Worm (Caenorhabditis elegans) whole organism, young adult: Measurements from ENCODE around the gene mlc-3.

Experiments
- B0019.2 ChIP-seq: fragments of 200-800 bp; sonication (Bioruptor generic); conservative IDR thresholded peaks from 2 replicates; pipeline ENCODE4 v1.3.6; 2022; ENCODE audit warnings: missing genetic modification reagents, missing genetic modification characterization, missing compliant biosample characterization
- B0035.1 ChIP-seq: sonication (generic microtip); optimal IDR thresholded peaks from 2 replicates; lab custom pipeline; 2016; ENCODE audit warnings: missing genetic modification characterization, mild to moderate bottlenecking, missing compliant biosample characterization, missing genotype, missing genetic modification reagents
- B0261.1 ChIP-seq: sonication (generic microtip); optimal IDR thresholded peaks from 2 replicates; lab custom pipeline; 2016; ENCODE audit warnings: mild to moderate bottlenecking, missing genetic modification characterization, moderate library complexity, missing compliant biosample characterization
- B0336.3 ChIP-seq: fragments of 200-800 bp; sonication (Bioruptor generic); IDR thresholded peaks from 2 replicates; pipeline ENCODE4 v1.3.6; 2022; ENCODE audit warnings: missing genetic modification characterization, missing compliant biosample characterization
- C17E4.6 ChIP-seq: fragments of 200-800 bp; sonication (Bioruptor generic); IDR thresholded peaks from 2 replicates; pipeline ENCODE4 v1.3.6; 2022; ENCODE audit warnings: missing genetic modification reagents, missing genetic modification characterization, missing compliant biosample characterization
- F49E8.2 ChIP-seq: sonication (generic microtip); optimal IDR thresholded peaks from 3 replicates; lab custom pipeline; 2017; ENCODE audit warnings: missing genetic modification characterization, mild to moderate bottlenecking, missing compliant biosample characterization, antibody characterized with exemption, moderate library complexity; ENCODE audit not compliant: insufficient read depth
- F52B5.7 ChIP-seq: sonication (generic microtip); optimal IDR thresholded peaks from 2 replicates; lab custom pipeline; 2016; ENCODE audit warnings: mild to moderate bottlenecking, missing genetic modification characterization, missing compliant biosample characterization
- F55B11.4 ChIP-seq: sonication (generic microtip); optimal IDR thresholded peaks from 2 replicates; lab custom pipeline; 2016; ENCODE audit warnings: missing compliant biosample characterization, missing genetic modification characterization, borderline replicate concordance; ENCODE audit not compliant: insufficient read depth
- T07F8.4 ChIP-seq: sonication (generic microtip); optimal IDR thresholded peaks from 2 replicates; lab custom pipeline; 2016; ENCODE audit warnings: mild to moderate bottlenecking, missing genetic modification characterization, moderate library complexity, missing compliant biosample characterization
- Y53F4B.3 ChIP-seq: fragments of 200-800 bp; sonication (Bioruptor generic); IDR thresholded peaks from 2 replicates; pipeline ENCODE4 v1.3.6; 2022; ENCODE audit warnings: missing genetic modification reagents, missing genetic modification characterization, missing compliant biosample characterization
- Y56A3A.18 ChIP-seq: fragments of 200-800 bp; sonication (Bioruptor generic); IDR thresholded peaks from 2 replicates; pipeline ENCODE4 v1.3.6; 2022; ENCODE audit warnings: missing genetic modification reagents, missing genetic modification characterization, missing compliant biosample characterization
- Y67H2A.10 ChIP-seq: fragments of 200-800 bp; sonication (Bioruptor generic); conservative IDR thresholded peaks from 2 replicates; pipeline ENCODE4 v1.3.6; 2022; ENCODE audit warnings: missing genetic modification reagents, missing genetic modification characterization, missing compliant biosample characterization
- Y79H2A.3 ChIP-seq: fragments of 200-800 bp; sonication (Bioruptor generic); conservative IDR thresholded peaks from 2 replicates; pipeline ENCODE4 v1.3.6; 2022; ENCODE audit warnings: missing genetic modification reagents, missing genetic modification characterization, missing compliant biosample characterization
- Y95B8A.8 ChIP-seq: fragments of 200-800 bp; sonication (Bioruptor generic); IDR thresholded peaks from 2 replicates; pipeline ENCODE4 v1.3.6; 2022; ENCODE audit warnings: missing genetic modification reagents, missing genetic modification characterization, missing compliant biosample characterization
- aptf-2 ChIP-seq: fragments of 200-800 bp; sonication (Bioruptor generic); conservative IDR thresholded peaks from 2 replicates; pipeline ENCODE4 v1.3.6; 2022; ENCODE audit warnings: missing genetic modification reagents, missing genetic modification characterization, missing compliant biosample characterization
- atf-7 ChIP-seq: sonication (generic microtip); optimal IDR thresholded peaks from 2 replicates; lab custom pipeline; 2017; ENCODE audit warnings: mild to moderate bottlenecking, missing genetic modification characterization, missing compliant biosample characterization
- attf-5 ChIP-seq: fragments of 200-800 bp; sonication (Bioruptor generic); optimal IDR thresholded peaks from 2 replicates; lab custom pipeline; 2018; ENCODE audit warnings: mild to moderate bottlenecking, missing genetic modification characterization, missing compliant biosample characterization
- attf-6 ChIP-seq: fragments of 200-800 bp; sonication (Bioruptor generic); IDR thresholded peaks from 2 replicates; pipeline ENCODE4 v1.3.6; 2022; ENCODE audit warnings: missing genetic modification reagents, missing genetic modification characterization, missing compliant biosample characterization
- ccch-3 ChIP-seq: fragments of 200-800 bp; sonication (Bioruptor generic); optimal IDR thresholded peaks from 2 replicates; lab custom pipeline; 2018; ENCODE audit warnings: mild to moderate bottlenecking, missing genetic modification characterization, missing compliant biosample characterization
- die-1 ChIP-seq: sonication (generic microtip); optimal IDR thresholded peaks from 2 replicates; lab custom pipeline; 2016; ENCODE audit warnings: missing genotype, mild to moderate bottlenecking, missing genetic modification characterization, missing compliant biosample characterization
- efl-1 ChIP-seq: fragments of 150-350 bp; optimal IDR thresholded peaks from 2 replicates; lab custom pipeline; 2014; ENCODE audit warnings: missing biosample characterization, missing genetic modification reagents, missing genetic modification characterization
- egrh-3 ChIP-seq: fragments of 200-800 bp; sonication (Bioruptor generic); IDR thresholded peaks from 2 replicates; pipeline ENCODE4 v1.3.6; 2022; ENCODE audit warnings: missing genetic modification reagents, missing genetic modification characterization, missing compliant biosample characterization
- fkh-3 ChIP-seq: sonication (generic microtip); optimal IDR thresholded peaks from 2 replicates; lab custom pipeline; 2016; ENCODE audit warnings: mild to moderate bottlenecking, missing genetic modification characterization, missing compliant biosample characterization
- hlh-26 ChIP-seq: fragments of 200-800 bp; sonication (Bioruptor generic); conservative IDR thresholded peaks from 2 replicates; pipeline ENCODE4 v1.3.6; 2022; ENCODE audit warnings: missing genetic modification reagents, missing genetic modification characterization, missing compliant biosample characterization
- hmg-20 ChIP-seq: fragments of 200-800 bp; sonication (Bioruptor generic); IDR thresholded peaks from 2 replicates; pipeline ENCODE4 v1.3.6; 2022; ENCODE audit warnings: missing genetic modification reagents, missing genetic modification characterization, missing compliant biosample characterization
- hrde-1 ChIP-seq: sonication (generic microtip); optimal IDR thresholded peaks from 2 replicates; lab custom pipeline; 2016; ENCODE audit warnings: missing genetic modification characterization, mild to moderate bottlenecking, missing compliant biosample characterization, moderate library complexity, missing genotype, missing genetic modification reagents, borderline replicate concordance
- hsf-1 ChIP-seq: fragments of 200-800 bp; sonication (Bioruptor generic); IDR thresholded peaks from 2 replicates; pipeline ENCODE4 v1.3.6; 2022; ENCODE audit warnings: missing genetic modification reagents, missing genetic modification characterization, missing compliant biosample characterization
- lag-1 ChIP-seq: fragments of 200-800 bp; sonication (Bioruptor generic); IDR thresholded peaks from 2 replicates; pipeline ENCODE4 v1.3.6; 2022; ENCODE audit warnings: missing genetic modification reagents, missing genetic modification characterization, missing compliant biosample characterization
- let-607 ChIP-seq, 2 experiments: fragments of 200-800 bp in 1 of 2; sonication (Bioruptor generic) in 1 of 2; sonication (generic microtip) in 1 of 2; optimal IDR thresholded peaks; 2 replicates each; lab custom pipeline; 2016 to 2018; ENCODE audit warnings: mild to moderate bottlenecking in 2 of 2, missing compliant biosample characterization in 2 of 2, missing genetic modification characterization in 2 of 2, moderate library complexity in 2 of 2, missing genotype in 1 of 2
- lin-26 ChIP-seq: fragments of 200-800 bp; sonication (Bioruptor generic); IDR thresholded peaks from 2 replicates; pipeline ENCODE4 v1.3.6; 2022; ENCODE audit warnings: missing genetic modification reagents, missing genetic modification characterization, missing compliant biosample characterization
- lin-54 ChIP-seq: fragments of 200-800 bp; sonication (Bioruptor generic); optimal IDR thresholded peaks from 2 replicates; lab custom pipeline; 2018; ENCODE audit warnings: mild to moderate bottlenecking, missing genetic modification characterization, missing compliant biosample characterization
- lir-1 ChIP-seq: fragments of 200-800 bp; sonication (Bioruptor generic); conservative IDR thresholded peaks from 2 replicates; pipeline ENCODE4 v1.3.6; 2022; ENCODE audit warnings: missing genetic modification reagents, missing genetic modification characterization, missing compliant biosample characterization
- lsl-1 ChIP-seq: fragments of 200-800 bp; sonication (Bioruptor generic); optimal IDR thresholded peaks from 2 replicates; lab custom pipeline; 2018; ENCODE audit warnings: mild to moderate bottlenecking, missing genetic modification characterization, moderate library complexity, missing compliant biosample characterization
- madf-10 ChIP-seq: sonication (generic microtip); optimal IDR thresholded peaks from 2 replicates; lab custom pipeline; 2016; ENCODE audit warnings: mild to moderate bottlenecking, missing genetic modification characterization, missing compliant biosample characterization
- mes-4 ChIP-seq: sonication (generic microtip); optimal IDR thresholded peaks from 2 replicates; lab custom pipeline; 2016; ENCODE audit warnings: missing genotype, missing genetic modification characterization, missing compliant biosample characterization
- mxl-1 ChIP-seq: sonication (generic microtip); optimal IDR thresholded peaks from 2 replicates; lab custom pipeline; 2016; ENCODE audit warnings: missing genetic modification characterization, missing compliant biosample characterization
- pbrm-1 ChIP-seq: fragments of 200-800 bp; sonication (Bioruptor generic); IDR thresholded peaks from 2 replicates; pipeline ENCODE4 v1.3.6; 2022; ENCODE audit warnings: missing genetic modification reagents, missing genetic modification characterization, missing compliant biosample characterization
- pha-4 ChIP-seq: fragments of 150-350 bp; sonication (generic microtip); optimal IDR thresholded peaks from 2 replicates; lab custom pipeline; 2014; ENCODE audit warnings: missing biosample characterization, missing genetic modification reagents, missing genetic modification characterization
- rcor-1 ChIP-seq: fragments of 200-800 bp; sonication (Bioruptor generic); IDR thresholded peaks from 2 replicates; pipeline ENCODE4 v1.3.6; 2022; ENCODE audit warnings: missing genetic modification reagents, missing genetic modification characterization, missing compliant biosample characterization
- rpc-1 ChIP-seq, 2 experiments: fragments of 150-350 bp in 1 of 2; sonication (generic microtip) in 1 of 2; optimal IDR thresholded peaks; 2 replicates each; lab custom pipeline; 2014 to 2018; ENCODE audit warnings: missing biosample characterization in 1 of 2, missing genetic modification characterization in 1 of 2, missing genetic modification reagents in 1 of 2, missing genotype in 1 of 2
- sea-2 ChIP-seq: fragments of 200-800 bp; sonication (Bioruptor generic); IDR thresholded peaks from 2 replicates; pipeline ENCODE4 v1.3.6; 2022; ENCODE audit warnings: missing genetic modification characterization, missing compliant biosample characterization
- snpc-1.1 ChIP-seq: sonication (generic microtip); optimal IDR thresholded peaks from 2 replicates; lab custom pipeline; 2017; ENCODE audit warnings: missing genetic modification characterization, mild to moderate bottlenecking, missing compliant biosample characterization, antibody characterized with exemption, moderate library complexity, missing genotype, missing genetic modification reagents; ENCODE audit not compliant: insufficient read depth
- tlf-1 ChIP-seq: fragments of 200-800 bp; sonication (Bioruptor generic); optimal IDR thresholded peaks from 2 replicates; lab custom pipeline; 2018; ENCODE audit warnings: mild to moderate bottlenecking, missing genetic modification characterization, missing compliant biosample characterization
- unc-62 ChIP-seq: fragments of 150-350 bp; optimal IDR thresholded peaks from 2 replicates; lab custom pipeline; 2014; ENCODE audit warnings: missing biosample characterization, missing genetic modification reagents, missing genetic modification characterization
- zfh-2 ChIP-seq: fragments of 200-800 bp; sonication (Bioruptor generic); conservative IDR thresholded peaks from 2 replicates; pipeline ENCODE4 v1.3.6; 2022; ENCODE audit warnings: missing genetic modification reagents, missing genetic modification characterization, missing compliant biosample characterization
- ztf-22 ChIP-seq: fragments of 200-800 bp; sonication (Bioruptor generic); optimal IDR thresholded peaks from 2 replicates; lab custom pipeline; 2018; ENCODE audit warnings: mild to moderate bottlenecking, missing genetic modification characterization, moderate library complexity, missing compliant biosample characterization
- ztf-25 ChIP-seq: fragments of 200-800 bp; sonication (Bioruptor generic); IDR thresholded peaks from 2 replicates; pipeline ENCODE4 v1.3.6; 2022; ENCODE audit warnings: missing genetic modification reagents, missing genetic modification characterization, missing compliant biosample characterization
- ztf-3 ChIP-seq: fragments of 200-800 bp; sonication (Bioruptor generic); optimal IDR thresholded peaks from 2 replicates; lab custom pipeline; 2018; ENCODE audit warnings: mild to moderate bottlenecking, missing genetic modification characterization, missing compliant biosample characterization

The mlc-3 gene

DNA sequence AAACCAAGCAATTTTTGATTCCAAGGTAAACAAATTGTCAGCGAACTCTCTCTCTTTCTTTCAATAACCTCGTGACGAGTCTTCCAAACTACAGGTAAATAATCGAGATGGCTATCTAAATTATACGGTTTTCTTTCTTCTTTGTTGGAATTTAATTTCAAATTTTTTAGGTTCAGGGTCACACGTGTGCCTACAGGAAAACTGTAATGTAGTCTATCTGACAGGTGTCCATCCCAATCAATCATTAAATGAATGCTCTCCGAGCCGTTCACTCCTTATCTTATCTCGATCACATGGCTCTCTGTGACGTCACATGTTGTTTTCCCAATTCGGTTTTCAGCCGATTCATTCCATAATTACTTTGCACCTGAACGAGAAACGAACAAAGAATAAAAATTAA lies 11.7 kb upstream of the mlc-3 start:
- TF ChIP-seq madf-10 (tag; lab: Kevin White, UChicago): peak; percentile 17
- TF ChIP-seq lin-26 (GFP tag; lab: Robert Waterston, UW): no peak
- TF ChIP-seq lag-1 (GFP tag; lab: Robert Waterston, UW): no peak
- no peak for TF ChIP-seq hsf-1 (GFP tag; lab: Robert Waterston, UW)
- 0 out of 2 replicates have a peak, but pooled peaks have one; percentile 10 for TF ChIP-seq lir-1 (GFP tag; lab: Robert Waterston, UW)
- peak; percentile 30 for TF ChIP-seq lin-54 (GFP tag; lab: Kevin White, UChicago)
- no peak; the same call in 1 of the 2 replicates for TF ChIP-seq Y79H2A.3
- TF ChIP-seq F55B11.4: no peak
- no peak for TF ChIP-seq ccch-3 (GFP tag; lab: Kevin White, UChicago)
- no peak for TF ChIP-seq rpc-1 (optimal IDR thresholded peaks at IDR 0.05; lab: Kevin White, UChicago)
- TF ChIP-seq rpc-1 (tag; optimal IDR thresholded peaks at IDR 0.05; lab: Kevin White, UChicago): no peak
- TF ChIP-seq B0019.2 (GFP tag; lab: Robert Waterston, UW): no peak
- TF ChIP-seq mes-4 (tag; lab: Kevin White, UChicago): no peak
- peak; percentile 13 to 83 for TF ChIP-seq let-607 (tag; optimal IDR thresholded peaks at IDR 0.05; lab: Kevin White, UChicago)
- TF ChIP-seq F52B5.7 (tag; lab: Kevin White, UChicago): no peak
- TF ChIP-seq hmg-20 (GFP tag; lab: Robert Waterston, UW): no peak
- no peak for TF ChIP-seq lsl-1 (GFP tag; lab: Kevin White, UChicago)
- no peak for TF ChIP-seq aptf-2
- no peak for TF ChIP-seq B0035.1
- peak; percentile 64 for TF ChIP-seq atf-7 (tag; lab: Kevin White, UChicago)
- TF ChIP-seq Y67H2A.10 (GFP tag; lab: Robert Waterston, UW): no peak
- peak; percentile 90 for TF ChIP-seq unc-62 (GFP tag; lab: Kevin White, UChicago)
- no peak for TF ChIP-seq pbrm-1
- no peak for TF ChIP-seq B0261.1
- TF ChIP-seq mxl-1: no peak
- peak; percentile 76 for TF ChIP-seq pha-4 (tag; lab: Kevin White, UChicago)
- peak; percentile 54 for TF ChIP-seq B0336.3 (GFP tag; lab: Robert Waterston, UW)
- TF ChIP-seq rcor-1: no peak
- no peak for TF ChIP-seq egrh-3 (GFP tag; lab: Robert Waterston, UW)
- peak; percentile 45 for TF ChIP-seq attf-5 (GFP tag; lab: Kevin White, UChicago)
- TF ChIP-seq Y95B8A.8 (GFP tag; lab: Robert Waterston, UW): 0 out of 2 replicates have a peak, but pooled peaks have one; percentile 53
- TF ChIP-seq hlh-26 (GFP tag; lab: Robert Waterston, UW): no peak
- TF ChIP-seq zfh-2 (GFP tag; lab: Robert Waterston, UW): no peak
- TF ChIP-seq ztf-25 (GFP tag; lab: Robert Waterston, UW): no peak
- TF ChIP-seq efl-1 (GFP tag; lab: Kevin White, UChicago): no peak
- TF ChIP-seq tlf-1: peak; percentile 48
- TF ChIP-seq Y53F4B.3 (GFP tag; lab: Robert Waterston, UW): no peak
- no peak for TF ChIP-seq T07F8.4 (tag; lab: Kevin White, UChicago)
- TF ChIP-seq ztf-3 (GFP tag; lab: Kevin White, UChicago): no peak
- no peak for TF ChIP-seq F49E8.2 (tag; lab: Kevin White, UChicago)
- no peak for TF ChIP-seq snpc-1.1
- no peak for TF ChIP-seq fkh-3 (tag; lab: Kevin White, UChicago)
- no peak for TF ChIP-seq die-1 (tag; lab: Kevin White, UChicago)
- peak; percentile 44 for TF ChIP-seq ztf-22 (GFP tag; lab: Kevin White, UChicago)
- TF ChIP-seq hrde-1: no peak
- no peak for TF ChIP-seq attf-6
- no peak for TF ChIP-seq C17E4.6
- TF ChIP-seq sea-2: no peak
- TF ChIP-seq Y56A3A.18: no peak
